Worm (Caenorhabditis elegans): ENCODE data around the gene twnk-1.

Gene twnk-1

DNA sequence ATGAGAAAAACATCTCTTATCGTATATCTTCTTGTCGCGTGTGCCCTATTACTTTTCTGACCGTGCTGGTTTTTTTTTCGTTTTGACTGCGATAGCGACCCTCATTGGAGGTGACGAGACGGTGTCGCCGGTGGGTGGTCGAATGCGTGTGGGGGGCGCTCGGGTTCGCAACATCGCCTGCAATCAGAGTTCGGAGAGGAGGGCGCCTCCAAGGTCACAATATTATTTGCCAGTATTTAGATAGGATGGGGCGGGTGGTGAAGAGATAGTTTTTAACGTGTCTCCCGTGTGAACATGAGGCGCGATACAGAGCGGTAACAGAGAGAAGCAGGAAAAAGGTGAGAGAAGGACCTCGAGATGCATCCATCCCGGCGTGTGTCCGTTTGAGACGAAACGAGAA lies 29.9 kb downstream of the twnk-1 start:
- TF ChIP-seq nhr-12 (tag; optimal IDR thresholded peaks at IDR 0.05) = no peak
- TF ChIP-seq crh-2 (tag; optimal IDR thresholded peaks at IDR 0.05) = no peak
- no peak for TF ChIP-seq lin-13 (GFP tag; optimal IDR thresholded peaks at IDR 0.05)
- no peak for TF ChIP-seq nhr-10 (tag; optimal IDR thresholded peaks at IDR 0.05)
- TF ChIP-seq zag-1 (tag; optimal IDR thresholded peaks at IDR 0.05) = no peak
- TF ChIP-seq aly-2 (tag; optimal IDR thresholded peaks at IDR 0.05) = no peak
- no peak for TF ChIP-seq peb-1 (tag; optimal IDR thresholded peaks at IDR 0.05)
- TF ChIP-seq nhr-11 (tag; optimal IDR thresholded peaks at IDR 0.05) = no peak
- no peak for TF ChIP-seq unc-62 (GFP tag; optimal IDR thresholded peaks at IDR 0.05)
- no peak for TF ChIP-seq sem-4 (tag; optimal IDR thresholded peaks at IDR 0.05)
- TF ChIP-seq ceh-16 (tag; optimal IDR thresholded peaks at IDR 0.05) = peak; percentile 59
- no peak for TF ChIP-seq nhr-129 (tag; optimal IDR thresholded peaks at IDR 0.05)
- TF ChIP-seq lin-11 (tag; optimal IDR thresholded peaks at IDR 0.05) = no peak
- TF ChIP-seq nhr-21 (tag; optimal IDR thresholded peaks at IDR 0.05) = peak; percentile 30
- TF ChIP-seq sma-9 (GFP tag; optimal IDR thresholded peaks at IDR 0.05) = peak; percentile 20
- no peak for TF ChIP-seq sma-9 (tag; optimal IDR thresholded peaks at IDR 0.05)
- no peak for TF ChIP-seq ztf-11 (tag; optimal IDR thresholded peaks at IDR 0.05)
- TF ChIP-seq ceh-82 (tag; optimal IDR thresholded peaks at IDR 0.05) = no peak
- no peak for TF ChIP-seq ztf-1 (GFP tag; conservative IDR thresholded peaks at IDR 0.05)
- peak in 1 of 2 experiments; percentile 23 for TF ChIP-seq mdl-1 (tag; optimal IDR thresholded peaks at IDR 0.05)
- no peak for TF ChIP-seq unc-55 (GFP tag; optimal IDR thresholded peaks at IDR 0.05)
- TF ChIP-seq R02D3.7 (tag; optimal IDR thresholded peaks at IDR 0.05) = no peak
- TF ChIP-seq gmeb-1 (tag; optimal IDR thresholded peaks at IDR 0.05) = no peak
- no peak for TF ChIP-seq unc-39 (tag; optimal IDR thresholded peaks at IDR 0.05)
- TF ChIP-seq fos-1 (tag; optimal IDR thresholded peaks at IDR 0.05) = no peak
- TF ChIP-seq nhr-25 (tag; optimal IDR thresholded peaks at IDR 0.05) = peak; percentile 50
- TF ChIP-seq blmp-1 (tag; optimal IDR thresholded peaks at IDR 0.05; ENCODE audit: insufficient read depth) = peak; percentile 21
- TF ChIP-seq dmd-4 (tag; optimal IDR thresholded peaks at IDR 0.05) = no peak
- no peak for TF ChIP-seq lsy-2 (tag; optimal IDR thresholded peaks at IDR 0.05)
- peak; percentile 1 for TF ChIP-seq F13H6.1 (tag; optimal IDR thresholded peaks at IDR 0.05)
- TF ChIP-seq Y55F3AM.14 (GFP tag; optimal IDR thresholded peaks at IDR 0.05) = no peak
- TF ChIP-seq ama-1 (optimal IDR thresholded peaks at IDR 0.05) = no peak
- no peak for TF ChIP-seq mbf-1 (tag; optimal IDR thresholded peaks at IDR 0.05)
- peak; percentile 44 for TF ChIP-seq sma-3 (GFP tag; optimal IDR thresholded peaks at IDR 0.05)
- TF ChIP-seq alr-1 (tag; optimal IDR thresholded peaks at IDR 0.05) = no peak

DNA sequence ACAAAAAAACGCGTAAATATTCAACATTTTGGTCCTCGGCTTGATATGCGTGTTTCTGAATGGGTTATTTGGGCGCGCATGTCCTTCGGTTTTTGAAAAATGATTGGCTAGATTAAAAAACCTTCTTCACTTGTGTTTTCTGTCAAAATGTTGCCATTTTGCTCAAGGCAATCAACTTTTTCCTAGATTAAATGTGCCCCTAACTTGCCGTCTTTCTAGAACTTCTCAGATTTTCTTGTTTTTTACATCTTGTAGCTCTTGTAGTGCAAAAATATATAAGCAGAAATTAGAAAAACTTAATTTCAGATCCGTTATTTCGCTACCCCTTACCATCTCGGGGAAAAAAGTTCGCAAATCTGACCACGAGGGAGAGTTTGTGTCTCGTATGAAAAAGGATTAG lies 30.8 kb downstream of the twnk-1 start, which contains the start of gene hbl-1:
Gene hbl-1, plus strand, starts transcription at position 301 of the 400 bp plus-strand sequence.
- TF ChIP-seq snpc-4 (tag; optimal IDR thresholded peaks at IDR 0.05) = no peak
- TF ChIP-seq nhr-6 (tag; optimal IDR thresholded peaks at IDR 0.05) = no peak
- TF ChIP-seq ZK546.5 (tag; optimal IDR thresholded peaks at IDR 0.05) = no peak
- no peak for TF ChIP-seq zag-1 (tag; optimal IDR thresholded peaks at IDR 0.05)
- TF ChIP-seq elt-3 (tag; optimal IDR thresholded peaks at IDR 0.05) = no peak
- TF ChIP-seq nhr-12 (tag; optimal IDR thresholded peaks at IDR 0.05) = no peak
- TF ChIP-seq ama-1 (optimal IDR thresholded peaks at IDR 0.05) = no peak
- no peak for TF ChIP-seq egl-27 (tag; optimal IDR thresholded peaks at IDR 0.05)
- TF ChIP-seq sma-9 (GFP tag; optimal IDR thresholded peaks at IDR 0.05) = no peak
- no peak for TF ChIP-seq sma-9 (tag; optimal IDR thresholded peaks at IDR 0.05)

DNA sequence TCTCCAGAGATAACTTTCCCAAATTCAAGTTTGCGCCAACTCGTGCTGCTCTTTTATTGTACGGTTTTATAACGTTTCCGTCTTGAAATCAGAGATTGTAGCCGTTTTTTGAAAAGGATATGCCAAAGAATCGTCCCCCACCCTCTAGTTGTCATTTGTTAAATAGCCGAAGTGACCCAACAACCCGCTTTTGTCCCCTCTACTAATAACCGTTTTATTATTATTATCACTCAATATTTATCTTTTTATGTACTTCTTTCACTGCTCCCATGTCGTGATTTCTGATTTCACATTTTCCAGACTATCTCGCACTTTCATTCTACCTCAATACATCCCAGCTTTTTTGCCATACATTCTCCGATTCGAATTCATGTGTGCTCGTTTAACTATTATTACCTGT lies 36.0 kb downstream of the twnk-1 start:
- no peak for TF ChIP-seq nhr-77 (tag; optimal IDR thresholded peaks at IDR 0.05)
- TF ChIP-seq mbf-1 (tag; optimal IDR thresholded peaks at IDR 0.05) = no peak
- no peak for TF ChIP-seq ztf-11 (tag; optimal IDR thresholded peaks at IDR 0.05)
- TF ChIP-seq nhr-10 (tag; optimal IDR thresholded peaks at IDR 0.05) = no peak
- TF ChIP-seq blmp-1 (tag; optimal IDR thresholded peaks at IDR 0.05; ENCODE audit: insufficient read depth) = no peak
- no peak for TF ChIP-seq sem-4 (tag; optimal IDR thresholded peaks at IDR 0.05)
- TF ChIP-seq aly-2 (tag; optimal IDR thresholded peaks at IDR 0.05) = no peak
- no peak for TF ChIP-seq skn-1 (tag; optimal IDR thresholded peaks at IDR 0.05)
- no peak for TF ChIP-seq nhr-11 (tag; optimal IDR thresholded peaks at IDR 0.05)
- no peak for TF ChIP-seq nhr-23 (tag; optimal IDR thresholded peaks at IDR 0.05)
- no peak for TF ChIP-seq ZK546.5 (tag; optimal IDR thresholded peaks at IDR 0.05)
- TF ChIP-seq sma-3 (GFP tag; optimal IDR thresholded peaks at IDR 0.05) = no peak
- no peak for TF ChIP-seq C34F6.9 (tag; optimal IDR thresholded peaks at IDR 0.05)
- no peak for TF ChIP-seq nhr-6 (tag; optimal IDR thresholded peaks at IDR 0.05)
- no peak for TF ChIP-seq zag-1 (tag; optimal IDR thresholded peaks at IDR 0.05)

Measured in whole organism, L2 larva.